Worm (Caenorhabditis elegans) whole organism, L1 larva: Measurements from ENCODE around the gene dod-23.

Source experiments
- Y116A8C.19 ChIP-seq: sonication (generic microtip); optimal IDR thresholded peaks from 2 replicates; lab custom pipeline; 2016; ENCODE audit warnings: missing compliant biosample characterization, missing genetic modification characterization, borderline replicate concordance
- ama-1 ChIP-seq: fragments of 150-350 bp; optimal IDR thresholded peaks from 2 replicates; lab custom pipeline; 2014
- lin-14 ChIP-seq: fragments of 200-800 bp; sonication (Bioruptor generic); optimal IDR thresholded peaks from 2 replicates; lab custom pipeline; 2018; ENCODE audit warnings: mild to moderate bottlenecking, missing genetic modification characterization, moderate library complexity, missing compliant biosample characterization
- nhr-77 ChIP-seq: fragments of 150-350 bp; optimal IDR thresholded peaks from 2 replicates; lab custom pipeline; 2014; ENCODE audit warnings: missing biosample characterization, missing genetic modification characterization
- snpc-4 ChIP-seq: fragments of 150-350 bp; optimal IDR thresholded peaks from 2 replicates; lab custom pipeline; 2014; ENCODE audit warnings: missing biosample characterization, missing genetic modification characterization
- tbx-2 ChIP-seq: sonication (generic microtip); optimal IDR thresholded peaks from 2 replicates; lab custom pipeline; 2016; ENCODE audit warnings: missing genetic modification characterization, missing compliant biosample characterization

DNA sequence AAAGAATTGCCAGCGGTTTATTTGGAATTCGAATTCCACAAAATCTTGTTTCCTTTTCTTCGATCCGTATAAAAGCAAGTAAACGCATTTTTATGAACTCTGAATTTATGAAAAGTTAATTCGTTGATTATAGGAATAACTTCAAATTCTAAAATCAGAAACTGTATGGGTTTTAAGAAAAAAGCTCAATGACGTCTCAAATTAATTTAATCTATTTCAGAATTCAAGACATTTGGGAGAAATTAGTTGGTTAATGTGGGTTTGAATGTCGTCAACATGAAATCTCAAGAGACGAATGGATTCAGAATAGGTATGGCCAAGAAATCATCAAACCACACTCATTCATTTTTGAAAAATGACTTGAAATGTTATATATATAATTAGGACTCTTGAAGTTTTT is 2.9 kb downstream of the dod-23 start, which contains the start of gene F49E12.7:
- TF ChIP-seq snpc-4: no peak
- TF ChIP-seq nhr-77 (tag; lab: Kevin White, UChicago): no peak
- TF ChIP-seq tbx-2: no peak
- no peak for TF ChIP-seq Y116A8C.19 (tag; lab: Kevin White, UChicago)
- TF ChIP-seq lin-14 (GFP tag; lab: Kevin White, UChicago): no peak
- TF ChIP-seq ama-1 (lab: Kevin White, UChicago): no peak
